Fruit fly (Drosophila melanogaster): ENCODE results near the gene Ubc6.

dm6 chr3R:4955152-4955551 lies 2.7 kb upstream of the Ubc6 start, which contains the start of gene Jhbp3:
- no peak for TF ChIP-seq CG8478 (optimal IDR thresholded peaks at IDR 0.05)
- no peak for TF ChIP-seq CTCF (optimal IDR thresholded peaks at IDR 0.05)
